Fruit fly (Drosophila melanogaster) Kc167 (cell line): ENCODE data around the gene CG43210.

Experiments used
- Myc ChIP-seq: fragments of >200 bp; optimal IDR thresholded peaks from 2 replicates; lab custom pipeline; 2017; ENCODE audit warnings: missing external identifiers
- Sin3A ChIP-seq: fragments of >200 bp; optimal IDR thresholded peaks from 2 replicates; lab custom pipeline; 2018; ENCODE audit warnings: missing external identifiers
- h ChIP-seq: fragments of >200 bp; optimal IDR thresholded peaks from 3 replicates; lab custom pipeline; 2018; ENCODE audit warnings: missing external identifiers
- insv ChIP-seq: fragments of >200 bp; optimal IDR thresholded peaks from 3 replicates; lab custom pipeline; 2018; ENCODE audit warnings: missing external identifiers
- psq ChIP-seq: fragments of >200 bp; optimal IDR thresholded peaks from 2 replicates; lab custom pipeline; 2017; ENCODE audit warnings: missing external identifiers
- ttk ChIP-seq: sonication (Bioruptor generic); optimal IDR thresholded peaks from 2 replicates; lab custom pipeline; 2017; ENCODE audit warnings: missing external identifiers

The CG43210 gene

DNA sequence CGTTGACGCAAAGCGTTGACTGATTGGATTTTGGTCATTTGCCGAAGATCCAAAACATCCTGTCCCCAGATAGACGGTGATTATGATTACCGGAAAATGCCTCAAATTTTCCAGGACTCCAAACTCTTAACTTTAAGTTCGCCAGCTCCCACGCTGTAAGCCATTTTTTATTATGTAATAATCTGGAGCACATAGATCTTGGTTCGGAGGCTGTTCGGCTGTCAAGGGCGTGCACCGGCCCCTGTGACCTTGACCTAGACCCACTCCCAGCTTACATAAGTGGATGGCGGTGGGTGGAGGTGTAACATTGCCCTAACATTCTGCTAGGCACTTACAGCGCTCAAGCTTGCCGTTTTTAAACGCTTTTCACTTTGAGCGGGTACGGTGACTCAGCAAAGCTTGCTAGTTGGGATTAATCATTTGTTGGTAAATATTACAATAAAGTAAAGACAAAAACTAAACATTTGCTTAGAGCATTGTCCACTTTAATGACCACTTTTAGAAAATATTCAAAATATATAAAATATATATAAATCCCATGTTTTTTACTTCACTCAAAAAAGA, 7.3 kb upstream of the CG43210 start:
- no peak for TF ChIP-seq psq (lab: Kevin White, UChicago)
- no peak for TF ChIP-seq h
- TF ChIP-seq Myc: no peak
- no peak for TF ChIP-seq ttk (lab: Kevin White, UChicago)
- no peak for TF ChIP-seq Sin3A
- no peak for TF ChIP-seq insv (lab: Kevin White, UChicago)

DNA sequence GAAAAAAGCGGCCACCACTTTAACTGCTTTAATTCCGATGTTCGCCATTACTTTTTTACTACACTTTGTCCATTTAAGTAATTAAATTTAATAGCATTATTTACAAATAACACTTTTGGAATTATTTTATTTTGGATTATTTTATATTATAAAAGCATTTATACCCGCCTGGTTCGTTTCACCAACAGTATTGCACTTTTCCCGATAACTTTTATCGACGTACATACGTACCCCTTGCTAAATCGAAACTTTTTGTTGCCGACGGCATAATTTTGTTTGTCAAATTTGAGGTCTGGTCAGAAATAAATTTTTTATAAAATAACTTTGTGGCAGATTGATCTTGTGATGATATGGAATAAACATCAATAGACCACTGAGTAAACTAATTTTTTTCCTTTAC, 5.4 kb downstream of the CG43210 start, which contains the start of gene CG7691:
Gene CG7691 (plus strand): TSS at position 301 of the 400 bp plus-strand sequence.
- TF ChIP-seq Myc (no peak), h (no peak), psq (lab: Kevin White, UChicago) (no peak), ttk (lab: Kevin White, UChicago) (no peak), Sin3A (no peak), insv (lab: Kevin White, UChicago) (no peak)

DNA sequence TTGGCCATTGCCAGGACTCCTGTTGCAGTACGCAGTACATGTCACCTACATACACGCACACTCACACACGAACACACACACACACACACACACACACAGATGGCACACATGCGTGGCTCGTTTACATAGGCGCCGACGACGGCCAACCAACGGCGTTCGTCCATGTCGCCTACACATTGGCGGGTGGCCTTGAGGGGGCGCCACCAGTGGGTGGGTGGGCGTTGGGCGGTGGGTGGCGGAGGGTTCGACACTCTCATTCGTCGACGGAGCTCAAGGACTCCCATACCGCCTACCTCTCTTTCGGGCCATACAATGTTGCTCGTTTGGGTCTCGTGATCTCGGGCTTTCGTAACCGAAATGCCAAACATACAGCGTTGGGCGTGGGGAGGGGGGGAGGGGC, 16.2 kb downstream of the CG43210 start:
- TF ChIP-seq insv (lab: Kevin White, UChicago) (no peak), Sin3A (no peak), h (no peak)

DNA sequence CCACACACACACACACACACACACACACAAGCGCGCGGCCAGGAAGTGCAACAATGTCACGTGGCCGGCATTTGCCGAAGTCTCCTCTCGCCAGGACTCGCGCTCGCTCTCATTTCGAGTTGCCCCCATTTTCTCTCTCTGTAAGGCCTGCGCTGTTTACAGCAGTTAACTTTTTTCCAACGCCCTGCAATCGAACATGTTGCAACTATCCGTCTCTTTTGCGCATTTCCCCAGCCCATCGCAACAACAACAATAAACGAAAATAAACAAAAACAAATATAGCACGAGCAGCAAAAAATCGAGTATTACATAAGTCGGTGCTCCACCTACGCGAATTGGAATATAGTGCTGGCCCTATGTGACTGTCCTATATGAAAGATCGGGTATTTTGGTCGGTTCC, 18.0 kb downstream of the CG43210 start:
- no peak for TF ChIP-seq ttk (lab: Kevin White, UChicago)
- no peak for TF ChIP-seq h
- TF ChIP-seq insv (lab: Kevin White, UChicago): no peak
- TF ChIP-seq Sin3A: no peak
- TF ChIP-seq Myc: no peak
- TF ChIP-seq psq (lab: Kevin White, UChicago): no peak

DNA sequence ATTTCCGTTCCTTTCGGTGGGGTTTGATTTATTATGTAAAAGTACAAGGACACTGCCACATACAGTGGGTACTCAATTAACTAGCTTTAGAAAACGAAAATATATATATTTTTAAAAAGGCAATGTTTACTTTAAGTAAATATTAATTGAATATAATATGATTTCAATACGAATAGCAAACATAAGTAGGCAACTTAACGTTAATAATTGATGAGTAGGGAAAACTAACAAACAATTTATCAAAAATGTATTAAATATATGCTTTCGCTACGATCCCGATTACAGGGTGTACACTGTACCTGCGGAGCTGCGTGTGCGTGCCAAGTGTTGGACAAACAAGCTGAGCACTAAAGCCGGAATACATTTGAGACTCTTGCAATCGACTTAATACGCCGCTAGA, 18.8 kb downstream of the CG43210 start:
- TF ChIP-seq insv (lab: Kevin White, UChicago) (no peak), h (no peak), psq (lab: Kevin White, UChicago) (no peak), ttk (lab: Kevin White, UChicago) (no peak), Myc (no peak), Sin3A (no peak)

DNA sequence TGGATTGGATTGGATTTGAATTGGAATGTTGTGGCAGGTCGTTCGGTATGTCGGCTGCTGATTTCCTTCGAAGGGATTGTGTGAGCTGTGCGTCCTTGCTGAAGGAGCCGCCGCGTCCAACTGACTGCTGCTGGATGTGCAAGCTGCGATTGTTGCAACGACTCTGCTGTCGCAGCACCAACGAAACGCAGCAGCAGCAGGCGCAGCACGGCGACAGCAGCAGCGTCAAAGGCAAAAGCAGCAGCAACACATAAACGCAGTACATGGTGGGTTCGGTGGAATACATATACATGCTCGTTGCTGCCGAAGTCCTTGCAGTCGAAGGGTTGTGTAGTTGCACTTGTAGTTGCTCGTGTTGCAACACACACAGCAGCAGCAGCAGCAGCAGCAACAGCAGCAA, 19.5 kb downstream of the CG43210 start, which contains the start of gene fru:
Gene fru (minus strand): TSS at position 101 of the 400 bp plus-strand sequence.
- TF ChIP-seq insv (lab: Kevin White, UChicago) (no peak), psq (lab: Kevin White, UChicago) (no peak), ttk (lab: Kevin White, UChicago) (no peak), Sin3A (no peak), Myc (no peak), h (no peak)

DNA sequence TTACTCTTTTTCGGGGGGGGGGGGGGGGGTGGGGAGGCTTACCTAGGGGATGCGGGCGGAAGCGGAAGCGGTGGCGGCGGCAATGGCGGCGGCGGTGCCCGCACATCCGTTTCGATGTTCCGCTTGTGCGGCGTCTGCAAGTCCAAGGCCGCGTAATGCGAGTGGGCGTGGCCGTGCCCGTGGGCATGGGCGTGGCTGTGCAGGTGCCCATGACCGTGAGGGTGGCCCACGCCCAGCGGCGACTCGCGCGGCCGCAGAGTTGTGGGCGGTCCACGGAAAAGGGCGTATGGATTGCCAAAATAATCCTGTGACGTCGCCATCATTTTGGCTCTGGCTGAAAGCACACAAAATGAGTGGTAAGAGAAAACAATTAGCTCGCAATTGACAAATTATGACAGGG, 50.0 kb downstream of the CG43210 start:
- TF ChIP-seq h (no peak), Sin3A (no peak)
